Worm (Caenorhabditis elegans) whole organism, L4 larva: Measurements from ENCODE around the gene sqt-2.

ENCODE experiments used
- F26F4.8 ChIP-seq: fragments of 200-800 bp; sonication (Bioruptor generic); conservative IDR thresholded peaks from 2 replicates; pipeline ENCODE4 v1.3.6; 2022; ENCODE audit warnings: missing genetic modification characterization, missing compliant biosample characterization
- F49E8.2 ChIP-seq: sonication (generic microtip); optimal IDR thresholded peaks from 2 replicates; lab custom pipeline; 2016; ENCODE audit warnings: missing compliant biosample characterization, mild to moderate bottlenecking, missing genetic modification characterization, borderline replicate concordance
- R02D3.7 ChIP-seq: fragments of 150-350 bp; sonication (generic microtip); optimal IDR thresholded peaks from 3 replicates; lab custom pipeline; 2014; ENCODE audit warnings: missing biosample characterization, missing genetic modification characterization
- T20F7.1 ChIP-seq: fragments of 200-800 bp; sonication (Bioruptor generic); optimal IDR thresholded peaks from 2 replicates; lab custom pipeline; 2018; ENCODE audit warnings: mild to moderate bottlenecking, missing genetic modification characterization, missing compliant biosample characterization
- T26A8.4 ChIP-seq: fragments of 200-800 bp; sonication (Bioruptor generic); IDR thresholded peaks from 2 replicates; pipeline ENCODE4 v1.3.6; 2022; ENCODE audit warnings: missing genetic modification characterization, missing compliant biosample characterization
- aha-1 ChIP-seq: fragments of 150-350 bp; peaks from one replicate; lab custom pipeline; 2014; ENCODE audit warnings: missing biosample characterization, missing genetic modification characterization
- arid-1 ChIP-seq: fragments of 200-800 bp; sonication (Bioruptor generic); conservative IDR thresholded peaks from 2 replicates; pipeline ENCODE4 v1.3.6; 2022; ENCODE audit warnings: missing genetic modification reagents, missing genetic modification characterization, missing compliant biosample characterization
- ceh-20 ChIP-seq: fragments of 200-800 bp; sonication (Bioruptor generic); IDR thresholded peaks from 2 replicates; pipeline ENCODE4 v1.3.6; 2022; ENCODE audit warnings: missing genetic modification reagents, missing genetic modification characterization, missing compliant biosample characterization
- ceh-28 ChIP-seq: fragments of 150-350 bp; optimal IDR thresholded peaks from 2 replicates; lab custom pipeline; 2014; ENCODE audit warnings: missing biosample characterization, missing genetic modification reagents, missing genetic modification characterization
- ceh-32 ChIP-seq: sonication (generic microtip); optimal IDR thresholded peaks from 2 replicates; lab custom pipeline; 2016; ENCODE audit warnings: mild to moderate bottlenecking, missing genetic modification characterization, missing compliant biosample characterization; ENCODE audit not compliant: poor library complexity
- ctbp-1 ChIP-seq: fragments of 200-800 bp; sonication (Bioruptor generic); IDR thresholded peaks from 2 replicates; pipeline ENCODE4 v1.3.6; 2022; ENCODE audit warnings: missing genetic modification reagents, missing genetic modification characterization, missing compliant biosample characterization
- dmd-8 ChIP-seq: fragments of 200-800 bp; sonication (Bioruptor generic); IDR thresholded peaks from 2 replicates; pipeline ENCODE4 v1.3.6; 2022; ENCODE audit warnings: missing genetic modification characterization, missing compliant biosample characterization
- dmd-9 ChIP-seq: fragments of 200-800 bp; sonication (Bioruptor generic); IDR thresholded peaks from 2 replicates; pipeline ENCODE4 v1.3.6; 2022; ENCODE audit warnings: missing genetic modification reagents, missing genetic modification characterization, missing compliant biosample characterization
- dpl-1 ChIP-seq: fragments of 150-350 bp; optimal IDR thresholded peaks from 2 replicates; lab custom pipeline; 2014; ENCODE audit warnings: missing biosample characterization, missing genetic modification reagents, missing genetic modification characterization
- duxl-1 ChIP-seq: sonication (generic microtip); optimal IDR thresholded peaks from 2 replicates; lab custom pipeline; 2016; ENCODE audit warnings: mild to moderate bottlenecking, missing genetic modification characterization, moderate library complexity, missing compliant biosample characterization; ENCODE audit not compliant: poor library complexity
- dve-1 ChIP-seq: sonication (generic microtip); optimal IDR thresholded peaks from 2 replicates; lab custom pipeline; 2017; ENCODE audit warnings: antibody characterized with exemption, mild to moderate bottlenecking, missing genetic modification characterization, missing compliant biosample characterization; ENCODE audit not compliant: insufficient read depth
- egl-27 ChIP-seq: sonication (generic microtip); optimal IDR thresholded peaks from 3 replicates; lab custom pipeline; 2017; ENCODE audit warnings: missing biosample characterization, missing genetic modification reagents, missing genetic modification characterization
- gei-8 ChIP-seq: fragments of 200-800 bp; sonication (Bioruptor generic); optimal IDR thresholded peaks from 2 replicates; lab custom pipeline; 2018; ENCODE audit warnings: mild to moderate bottlenecking, missing genetic modification characterization, missing compliant biosample characterization
- hlh-11 ChIP-seq: fragments of 200-800 bp; sonication (Bioruptor generic); optimal IDR thresholded peaks from 2 replicates; lab custom pipeline; 2018; ENCODE audit warnings: mild to moderate bottlenecking, missing genetic modification characterization, missing compliant biosample characterization
- hlh-30 ChIP-seq: sonication (generic microtip); optimal IDR thresholded peaks from 2 replicates; lab custom pipeline; 2017; ENCODE audit warnings: antibody characterized with exemption, mild to moderate bottlenecking, missing genetic modification characterization, missing compliant biosample characterization; ENCODE audit not compliant: insufficient read depth
- lin-1 ChIP-seq: fragments of 200-800 bp; sonication (Bioruptor generic); IDR thresholded peaks from 2 replicates; pipeline ENCODE4 v1.3.6; 2022; ENCODE audit warnings: missing genetic modification reagents, missing genetic modification characterization, missing compliant biosample characterization
- lin-13 ChIP-seq: fragments of 150-350 bp; optimal IDR thresholded peaks from 2 replicates; lab custom pipeline; 2014; ENCODE audit warnings: missing biosample characterization, missing genetic modification reagents, missing genetic modification characterization
- lin-39 ChIP-seq: fragments of 150-350 bp; optimal IDR thresholded peaks from 2 replicates; lab custom pipeline; 2014; ENCODE audit warnings: missing biosample characterization, missing genetic modification reagents, missing genetic modification characterization
- lir-3 ChIP-seq: sonication (generic microtip); optimal IDR thresholded peaks from 2 replicates; lab custom pipeline; 2016; ENCODE audit warnings: mild to moderate bottlenecking, missing genetic modification characterization, missing compliant biosample characterization
- lsy-2 ChIP-seq, 2 experiments: fragments of 150-350 bp in 1 of 2; sonication (generic microtip) in 1 of 2; optimal IDR thresholded peaks; 2 replicates each; lab custom pipeline; 2014 to 2017; ENCODE audit warnings: missing biosample characterization in 2 of 2, missing genetic modification characterization in 2 of 2
- mdl-1 ChIP-seq, 2 experiments: fragments of 150-350 bp in 1 of 2; sonication (generic microtip) in 1 of 2; optimal IDR thresholded peaks; 2 replicates each; lab custom pipeline; 2014 to 2017; ENCODE audit warnings: missing biosample characterization in 2 of 2, missing genetic modification characterization in 2 of 2
- nhr-10 ChIP-seq: fragments of 150-350 bp; optimal IDR thresholded peaks from 2 replicates; lab custom pipeline; 2014; ENCODE audit warnings: missing biosample characterization, missing genetic modification characterization
- nhr-25 ChIP-seq: sonication (generic microtip); optimal IDR thresholded peaks from 2 replicates; lab custom pipeline; 2017; ENCODE audit warnings: missing genetic modification characterization, mild to moderate bottlenecking, missing compliant biosample characterization, antibody characterized with exemption, moderate library complexity, borderline replicate concordance; ENCODE audit not compliant: insufficient read depth
- nhr-42 ChIP-seq: fragments of 200-800 bp; sonication (Bioruptor generic); IDR thresholded peaks from 2 replicates; pipeline ENCODE4 v1.3.6; 2022; ENCODE audit warnings: missing genetic modification characterization, missing compliant biosample characterization
- nhr-76 ChIP-seq: fragments of 150-350 bp; optimal IDR thresholded peaks from 2 replicates; lab custom pipeline; 2014; ENCODE audit warnings: missing biosample characterization, missing genetic modification characterization
- php-3 ChIP-seq: fragments of 200-800 bp; sonication (Bioruptor generic); IDR thresholded peaks from 2 replicates; pipeline ENCODE4 v1.3.6; 2022; ENCODE audit warnings: missing genetic modification reagents, missing genetic modification characterization, missing compliant biosample characterization
- pqm-1 ChIP-seq: sonication (generic microtip); optimal IDR thresholded peaks from 2 replicates; lab custom pipeline; 2017; ENCODE audit warnings: missing biosample characterization, missing genetic modification characterization
- saeg-2 ChIP-seq: fragments of 200-800 bp; sonication (Bioruptor generic); IDR thresholded peaks from 2 replicates; pipeline ENCODE4 v1.3.6; 2022; ENCODE audit warnings: missing genetic modification reagents, missing genetic modification characterization, missing compliant biosample characterization
- set-16 ChIP-seq: fragments of 200-800 bp; sonication (Bioruptor generic); IDR thresholded peaks from 2 replicates; pipeline ENCODE4 v1.3.6; 2022; ENCODE audit warnings: missing genetic modification reagents, missing genetic modification characterization, missing compliant biosample characterization
- tag-97 ChIP-seq: fragments of 200-800 bp; sonication (Bioruptor generic); IDR thresholded peaks from 2 replicates; pipeline ENCODE4 v1.3.6; 2022; ENCODE audit warnings: missing genetic modification characterization, missing compliant biosample characterization
- unc-130 ChIP-seq: sonication (generic microtip); optimal IDR thresholded peaks from 2 replicates; lab custom pipeline; 2016; ENCODE audit warnings: missing genetic modification reagents, missing genetic modification characterization, missing compliant biosample characterization
- unc-39 ChIP-seq: sonication (generic microtip); optimal IDR thresholded peaks from 2 replicates; lab custom pipeline; 2017; ENCODE audit warnings: missing biosample characterization, missing genetic modification characterization
- unc-62 ChIP-seq, 3 experiments: fragments of 150-350 bp in 1 of 3; sonication (generic microtip); optimal IDR thresholded peaks in 2 of 3; peaks in 1 of 3; 1 replicate in 1 of 3; 2 replicates in 2 of 3; lab custom pipeline; 2014 to 2017; ENCODE audit warnings: missing biosample characterization in 3 of 3, missing genetic modification characterization in 3 of 3, missing genetic modification reagents in 3 of 3, missing genotype in 1 of 3
- zfp-2 ChIP-seq: sonication (generic microtip); optimal IDR thresholded peaks from 2 replicates; lab custom pipeline; 2016; ENCODE audit warnings: mild to moderate bottlenecking, missing genetic modification characterization, missing compliant biosample characterization
- zfp-3 ChIP-seq: fragments of 200-800 bp; sonication (Bioruptor generic); conservative IDR thresholded peaks from 2 replicates; pipeline ENCODE4 v1.3.6; 2022; ENCODE audit warnings: missing genetic modification reagents, missing genetic modification characterization, missing compliant biosample characterization
- ztf-7 ChIP-seq: fragments of 150-350 bp; optimal IDR thresholded peaks from 2 replicates; lab custom pipeline; 2014; ENCODE audit warnings: missing biosample characterization, missing genetic modification characterization

Gene sqt-2

ce11 chrII:31521-31920, 8.4 kb downstream of the sqt-2 start, which contains the start of the genes F23F1.5 and fbxc-54 (continued):
- TF ChIP-seq hlh-11 (tag; lab: Kevin White, UChicago) (no peak), lsy-2 (tag; optimal IDR thresholded peaks at IDR 0.05; lab: Kevin White, UChicago) (peak in 1 of 2 experiments; percentile 58), zfp-3 (GFP tag; lab: Robert Waterston, UW) (no peak), egl-27 (tag; lab: Kevin White, UChicago) (no peak), ceh-28 (tag; lab: Kevin White, UChicago) (no peak), ztf-7 (tag; lab: Kevin White, UChicago) (no peak), ctbp-1 (GFP tag; lab: Robert Waterston, UW) (no peak), lin-1 (GFP tag; lab: Robert Waterston, UW) (no peak), lin-39 (tag; lab: Kevin White, UChicago) (no peak), nhr-25 (tag; lab: Kevin White, UChicago) (no peak), F49E8.2 (no peak), nhr-10 (tag; lab: Kevin White, UChicago) (no peak), saeg-2 (no peak), dmd-8 (GFP tag; lab: Robert Waterston, UW) (no peak), duxl-1 (tag; lab: Kevin White, UChicago) (no peak), pqm-1 (no peak), T26A8.4 (no peak), dpl-1 (GFP tag; lab: Kevin White, UChicago) (peak; percentile 31), lin-13 (GFP tag; lab: Kevin White, UChicago) (no peak), R02D3.7 (peak; percentile 43), ceh-32 (tag; lab: Kevin White, UChicago) (no peak), nhr-76 (no peak), mdl-1 (tag; optimal IDR thresholded peaks at IDR 0.05; lab: Kevin White, UChicago) (no peak), unc-62 (GFP tag; optimal IDR thresholded peaks at IDR 0.05 in 1 of 2; lab: Kevin White, UChicago) (no peak), unc-62 (tag; optimal IDR thresholded peaks at IDR 0.05; lab: Kevin White, UChicago) (no peak), set-16 (GFP tag; lab: Robert Waterston, UW) (no peak), T20F7.1 (GFP tag; lab: Kevin White, UChicago) (peak; percentile 90), unc-39 (tag; lab: Kevin White, UChicago) (no peak), nhr-42 (GFP tag; lab: Robert Waterston, UW) (no peak), lir-3 (no peak), zfp-2 (tag; lab: Kevin White, UChicago) (no peak), unc-130 (GFP tag; lab: Kevin White, UChicago) (no peak), ceh-20 (no peak), F26F4.8 (GFP tag; lab: Robert Waterston, UW) (no peak), gei-8 (no peak), dve-1 (tag; lab: Kevin White, UChicago) (peak; percentile 18), tag-97 (GFP tag; lab: Robert Waterston, UW) (no peak), arid-1 (GFP tag; lab: Robert Waterston, UW) (no peak), hlh-30 (tag; lab: Kevin White, UChicago) (no peak), php-3 (GFP tag; lab: Robert Waterston, UW) (no peak), dmd-9 (GFP tag; lab: Robert Waterston, UW) (no peak)

ce11 chrII:33904-34303, 10.8 kb downstream of the sqt-2 start, which contains the start of gene F23F1.2:
Gene F23F1.2 (plus strand): TSS chrII:34204.
- TF ChIP-seq duxl-1 (tag; lab: Kevin White, UChicago), result no peak
- no peak for TF ChIP-seq aha-1 (tag; lab: Kevin White, UChicago)
- no peak for TF ChIP-seq dmd-8 (GFP tag; lab: Robert Waterston, UW)
- TF ChIP-seq dpl-1 (GFP tag; lab: Kevin White, UChicago), result no peak
- no peak for TF ChIP-seq lsy-2 (tag; optimal IDR thresholded peaks at IDR 0.05; lab: Kevin White, UChicago)
- TF ChIP-seq, all 104 proteins: peak for 0
